Worm (Caenorhabditis elegans) whole organism, L3 larva: ENCODE results near the gene srz-69.

Experiments
- ZK546.5 ChIP-seq: sonication (generic microtip); optimal IDR thresholded peaks from 2 replicates; lab custom pipeline; 2017; ENCODE audit warnings: missing biosample characterization, missing genetic modification characterization
- aly-2 ChIP-seq: fragments of 150-350 bp; optimal IDR thresholded peaks from 2 replicates; lab custom pipeline; 2014; ENCODE audit warnings: missing biosample characterization, missing genetic modification characterization
- ama-1 ChIP-seq: fragments of 150-350 bp; optimal IDR thresholded peaks from 2 replicates; lab custom pipeline; 2018
- ceh-16 ChIP-seq: sonication (generic microtip); optimal IDR thresholded peaks from 2 replicates; lab custom pipeline; 2017; ENCODE audit warnings: missing biosample characterization, missing genetic modification characterization
- ceh-28 ChIP-seq: fragments of 150-350 bp; optimal IDR thresholded peaks from 2 replicates; lab custom pipeline; 2014; ENCODE audit warnings: missing biosample characterization, missing genetic modification reagents, missing genetic modification characterization
- ceh-82 ChIP-seq: fragments of 150-350 bp; optimal IDR thresholded peaks from 2 replicates; lab custom pipeline; 2014; ENCODE audit warnings: missing biosample characterization, missing genetic modification characterization
- daf-12 ChIP-seq: fragments of 150-350 bp; optimal IDR thresholded peaks from 2 replicates; lab custom pipeline; 2014; ENCODE audit warnings: missing biosample characterization, missing genetic modification reagents, missing genetic modification characterization
- egl-27 ChIP-seq: sonication (generic microtip); optimal IDR thresholded peaks from 4 replicates; lab custom pipeline; 2017; ENCODE audit warnings: missing biosample characterization, missing genetic modification reagents, missing genetic modification characterization
- elt-1 ChIP-seq: fragments of 150-350 bp; optimal IDR thresholded peaks from 2 replicates; lab custom pipeline; 2014; ENCODE audit warnings: missing biosample characterization, missing genetic modification characterization
- elt-2 ChIP-seq: sonication (generic microtip); optimal IDR thresholded peaks from 2 replicates; lab custom pipeline; 2016; ENCODE audit warnings: missing genetic modification reagents, mild to moderate bottlenecking, missing genetic modification characterization, missing compliant biosample characterization
- elt-3 ChIP-seq, 3 experiments: fragments of 150-350 bp in 1 of 3; sonication (generic microtip) in 2 of 3; optimal IDR thresholded peaks; 2 replicates in 2 of 3; 4 replicates in 1 of 3; lab custom pipeline; 2014 to 2017; ENCODE audit warnings: missing biosample characterization in 3 of 3, missing genetic modification characterization in 3 of 3
- eor-1 ChIP-seq, 2 experiments: fragments of 150-350 bp; optimal IDR thresholded peaks; 2 replicates each; lab custom pipeline; 2014 to 2018; ENCODE audit warnings: missing biosample characterization in 2 of 2, missing genetic modification characterization in 2 of 2
- fkh-10 ChIP-seq: sonication (generic microtip); optimal IDR thresholded peaks from 2 replicates; lab custom pipeline; 2017; ENCODE audit warnings: missing biosample characterization, missing genetic modification reagents, missing genetic modification characterization
- hmg-11 ChIP-seq: sonication (generic microtip); optimal IDR thresholded peaks from 2 replicates; lab custom pipeline; 2016; ENCODE audit warnings: missing genetic modification characterization, missing compliant biosample characterization
- lin-15B ChIP-seq: fragments of 150-350 bp; optimal IDR thresholded peaks from 2 replicates; lab custom pipeline; 2014; ENCODE audit warnings: missing biosample characterization, missing genetic modification characterization
- lin-39 ChIP-seq: fragments of 150-350 bp; optimal IDR thresholded peaks from 2 replicates; lab custom pipeline; 2018; ENCODE audit warnings: missing biosample characterization, missing genetic modification reagents, missing genetic modification characterization
- lsy-12 ChIP-seq: sonication (generic microtip); optimal IDR thresholded peaks from 2 replicates; lab custom pipeline; 2016; ENCODE audit warnings: mild to moderate bottlenecking, missing genetic modification characterization, missing compliant biosample characterization
- mdl-1 ChIP-seq: fragments of 150-350 bp; optimal IDR thresholded peaks from 2 replicates; lab custom pipeline; 2014; ENCODE audit warnings: missing biosample characterization, missing genetic modification characterization
- mml-1 ChIP-seq: fragments of 150-350 bp; sonication (generic microtip); optimal IDR thresholded peaks from 3 replicates; lab custom pipeline; 2014; ENCODE audit warnings: missing biosample characterization, missing genetic modification characterization
- nfya-1 ChIP-seq: sonication (generic microtip); optimal IDR thresholded peaks from 2 replicates; lab custom pipeline; 2017; ENCODE audit warnings: missing genetic modification characterization, mild to moderate bottlenecking, missing compliant biosample characterization, antibody characterized with exemption, moderate library complexity; ENCODE audit not compliant: insufficient read depth
- nhr-12 ChIP-seq: fragments of 150-350 bp; optimal IDR thresholded peaks from 2 replicates; lab custom pipeline; 2014; ENCODE audit warnings: missing biosample characterization, missing genetic modification characterization
- nhr-237 ChIP-seq: fragments of 150-350 bp; optimal IDR thresholded peaks from 2 replicates; lab custom pipeline; 2014; ENCODE audit warnings: missing biosample characterization, missing genetic modification characterization
- nhr-25 ChIP-seq: sonication (generic microtip); optimal IDR thresholded peaks from 2 replicates; lab custom pipeline; 2017; ENCODE audit warnings: missing biosample characterization, missing genetic modification characterization
- nhr-28 ChIP-seq: fragments of 150-350 bp; optimal IDR thresholded peaks from 2 replicates; lab custom pipeline; 2014; ENCODE audit warnings: missing biosample characterization, missing genetic modification characterization
- nhr-43 ChIP-seq: sonication (generic microtip); optimal IDR thresholded peaks from 2 replicates; lab custom pipeline; 2016; ENCODE audit warnings: mild to moderate bottlenecking, missing genetic modification characterization, missing compliant biosample characterization; ENCODE audit not compliant: poor library complexity, severe bottlenecking
- nhr-76 ChIP-seq: fragments of 150-350 bp; sonication (generic microtip); optimal IDR thresholded peaks from 5 replicates; lab custom pipeline; 2014; ENCODE audit warnings: missing biosample characterization, missing genetic modification characterization
- pha-4 ChIP-seq: fragments of 150-350 bp; optimal IDR thresholded peaks from 2 replicates; lab custom pipeline; 2014; ENCODE audit warnings: missing biosample characterization, missing genetic modification reagents, missing genetic modification characterization
- skn-1 ChIP-seq: fragments of 150-350 bp; optimal IDR thresholded peaks from 2 replicates; lab custom pipeline; 2014; ENCODE audit warnings: missing biosample characterization, missing genetic modification characterization
- unc-62 ChIP-seq: fragments of 150-350 bp; sonication (generic microtip); optimal IDR thresholded peaks from 4 replicates; lab custom pipeline; 2014; ENCODE audit warnings: missing biosample characterization, missing genetic modification reagents, missing genetic modification characterization
- zag-1 ChIP-seq: fragments of 150-350 bp; optimal IDR thresholded peaks from 2 replicates; lab custom pipeline; 2014; ENCODE audit warnings: missing biosample characterization, missing genetic modification characterization
- ztf-11 ChIP-seq: fragments of 150-350 bp; optimal IDR thresholded peaks from 2 replicates; lab custom pipeline; 2014; ENCODE audit warnings: missing biosample characterization, missing genetic modification characterization
- ztf-4 ChIP-seq: fragments of 150-350 bp; optimal IDR thresholded peaks from 2 replicates; lab custom pipeline; 2014; ENCODE audit warnings: missing biosample characterization, missing genetic modification characterization

srz-69 gene

ce11 chrIV:3501981-3502736 is 25.1 kb upstream of the srz-69 start:
- TF ChIP-seq skn-1 (no peak), unc-62 (GFP tag; lab: Kevin White, UChicago) (no peak), ceh-28 (tag; lab: Kevin White, UChicago) (no peak), nhr-237 (tag; lab: Kevin White, UChicago) (no peak), lin-15B (tag; lab: Kevin White, UChicago) (no peak), ceh-82 (tag; lab: Kevin White, UChicago) (no peak), egl-27 (no peak), eor-1 (tag; optimal IDR thresholded peaks at IDR 0.05; lab: Kevin White, UChicago) (no peak)
- TF ChIP-seq, all 47 proteins: peak for 0

ce11 chrIV:3497909-3498308 is 20.9 kb upstream of the srz-69 start, which contains the start of gene ceh-53:
Gene ceh-53 (plus strand): TSS chrIV:3498209.
- no peak for TF ChIP-seq nhr-43 (tag; lab: Kevin White, UChicago)
- TF ChIP-seq daf-12 (tag; lab: Kevin White, UChicago), result no peak
- no peak for TF ChIP-seq nhr-76 (tag; lab: Kevin White, UChicago)
- no peak for TF ChIP-seq nfya-1 (tag; lab: Kevin White, UChicago)
- no peak for TF ChIP-seq ama-1 (lab: Kevin White, UChicago)
- no peak for TF ChIP-seq ceh-16 (tag; lab: Kevin White, UChicago)
- TF ChIP-seq ztf-4 (tag; lab: Kevin White, UChicago), result no peak

- TF ChIP-seq mdl-1 (tag; lab: Kevin White, UChicago), result no peak
- no peak for TF ChIP-seq nhr-237 (tag; lab: Kevin White, UChicago)
- TF ChIP-seq aly-2 (tag; lab: Kevin White, UChicago), result no peak
- TF ChIP-seq fkh-10, result no peak
- no peak for TF ChIP-seq eor-1 (tag; optimal IDR thresholded peaks at IDR 0.05; lab: Kevin White, UChicago)
- no peak for TF ChIP-seq ceh-16 (tag; lab: Kevin White, UChicago)
- no peak for TF ChIP-seq ZK546.5 (tag; lab: Kevin White, UChicago)
Measured at ce11 chrIV:3496358-3496757, 19.3 kb upstream of the srz-69 start, which contains the start of gene C09G12.17. Gene C09G12.17 (minus strand): TSS chrIV:3496458.

- no peak for TF ChIP-seq mml-1
- no peak for TF ChIP-seq nhr-25 (tag; lab: Kevin White, UChicago)
- no peak for TF ChIP-seq egl-27
- no peak for TF ChIP-seq zag-1
- TF ChIP-seq lin-39 (tag; lab: Kevin White, UChicago), result no peak
- TF ChIP-seq nhr-28 (tag; lab: Kevin White, UChicago), result no peak
- no peak for TF ChIP-seq elt-3 (tag; optimal IDR thresholded peaks at IDR 0.05; lab: Kevin White, UChicago)
- TF ChIP-seq ztf-4 (tag; lab: Kevin White, UChicago), result no peak
Measured at ce11 chrIV:3493310-3493709, 16.3 kb upstream of the srz-69 start, which contains the start of gene srz-79. Gene srz-79 (plus strand): TSS chrIV:3493610.

ce11 chrIV:3491477-3491876 is 14.5 kb upstream of the srz-69 start, which contains the start of gene srz-78:
Gene srz-78 (plus strand): TSS chrIV:3491777.
- no peak for TF ChIP-seq ceh-28 (tag; lab: Kevin White, UChicago)
- TF ChIP-seq, all 47 proteins: peak for 0

- TF ChIP-seq lin-15B (tag; lab: Kevin White, UChicago), result no peak
- TF ChIP-seq ztf-4 (tag; lab: Kevin White, UChicago), result no peak
- TF ChIP-seq lsy-12 (tag; lab: Kevin White, UChicago), result no peak
- TF ChIP-seq daf-12 (tag; lab: Kevin White, UChicago), result no peak
- TF ChIP-seq ceh-16 (tag; lab: Kevin White, UChicago), result no peak
- no peak for TF ChIP-seq lin-39 (tag; lab: Kevin White, UChicago)
- TF ChIP-seq ztf-11, result no peak
- TF ChIP-seq nhr-12 (tag; lab: Kevin White, UChicago), result no peak
- no peak for TF ChIP-seq egl-27
- TF ChIP-seq unc-62 (GFP tag; lab: Kevin White, UChicago), result no peak
- TF ChIP-seq elt-2 (tag; lab: Kevin White, UChicago), result no peak
- no peak for TF ChIP-seq skn-1
- no peak for TF ChIP-seq nhr-25 (tag; lab: Kevin White, UChicago)
- no peak for TF ChIP-seq elt-1 (tag; lab: Kevin White, UChicago)
- no peak for TF ChIP-seq hmg-11 (tag; lab: Kevin White, UChicago)
- TF ChIP-seq pha-4 (tag; lab: Kevin White, UChicago), result no peak
- TF ChIP-seq aly-2 (tag; lab: Kevin White, UChicago), result no peak
Measured at ce11 chrIV:3482195-3482959, 5.4 kb upstream of the srz-69 start, which contains the start of gene srz-82. Gene srz-82 (plus strand): TSS chrIV:3482895.
